Worm (Caenorhabditis elegans): ENCODE results near the gene F49F1.15.
A peak's percentile ranks its signal among the peaks of the same experiment; 100 is the strongest.

Gene F49F1.15

ce11 chrIV:4099773-4100172 is 14.7 kb downstream of the F49F1.15 start (continued):
- TF ChIP-seq aly-2 (tag; optimal IDR thresholded peaks at IDR 0.05) = no peak
- TF ChIP-seq lin-15B (tag; optimal IDR thresholded peaks at IDR 0.05) = no peak
- TF ChIP-seq zip-4 (GFP tag; optimal IDR thresholded peaks at IDR 0.05) = no peak
- TF ChIP-seq nhr-84 (tag; optimal IDR thresholded peaks at IDR 0.05) = no peak
- no peak for TF ChIP-seq Y116A8C.19 (tag; optimal IDR thresholded peaks at IDR 0.05; ENCODE audit: borderline replicate concordance)
- no peak for TF ChIP-seq sptf-1 (tag; optimal IDR thresholded peaks at IDR 0.05)
- no peak for TF ChIP-seq dsc-1 (tag; optimal IDR thresholded peaks at IDR 0.05)
- no peak for TF ChIP-seq nhr-76 (tag; optimal IDR thresholded peaks at IDR 0.05)
- no peak for TF ChIP-seq sox-4 (tag; optimal IDR thresholded peaks at IDR 0.05)
- no peak for TF ChIP-seq irx-1 (tag; optimal IDR thresholded peaks at IDR 0.05)
- no peak for TF ChIP-seq blmp-1 (tag; optimal IDR thresholded peaks at IDR 0.05)
- TF ChIP-seq nhr-47 (tag; optimal IDR thresholded peaks at IDR 0.05) = no peak
- no peak for TF ChIP-seq sup-37 (GFP tag; optimal IDR thresholded peaks at IDR 0.05)
- peak in 1 of 3 experiments; percentile 13 for TF ChIP-seq dpl-1 (GFP tag; optimal IDR thresholded peaks at IDR 0.05)
- peak; percentile 40 for TF ChIP-seq pag-3 (tag; optimal IDR thresholded peaks at IDR 0.05; ENCODE audit: borderline replicate concordance, insufficient read depth)
- no peak for TF ChIP-seq swsn-7 (tag; optimal IDR thresholded peaks at IDR 0.05)
- TF ChIP-seq unc-98 (GFP tag; IDR thresholded peaks at IDR 0.05) = no peak
- TF ChIP-seq hpl-2 (GFP tag; optimal IDR thresholded peaks at IDR 0.05) = no peak
- peak; percentile 48 for TF ChIP-seq nhr-71 (tag; optimal IDR thresholded peaks at IDR 0.05)

- TF ChIP-seq pax-3 (tag; optimal IDR thresholded peaks at IDR 0.05) = no peak
- peak; percentile 58 for TF ChIP-seq skn-1 (tag; optimal IDR thresholded peaks at IDR 0.05)
Measured at ce11 chrIV:4096940-4097339, 17.5 kb downstream of the F49F1.15 start.

ce11 chrIV:4094364-4094763 is 20.1 kb downstream of the F49F1.15 start:
- TF ChIP-seq nhr-19 (GFP tag; conservative IDR thresholded peaks at IDR 0.05) (0 out of 2 replicates have a peak, but pooled peaks have one; percentile 4), alr-1 (tag; optimal IDR thresholded peaks at IDR 0.05; ENCODE audit: borderline replicate concordance) (no peak), nhr-71 (tag; optimal IDR thresholded peaks at IDR 0.05) (peak; percentile 9), vab-15 (tag; optimal IDR thresholded peaks at IDR 0.05) (no peak), ceh-88 (GFP tag; IDR thresholded peaks at IDR 0.05) (no peak), lin-14 (GFP tag; optimal IDR thresholded peaks at IDR 0.05) (peak; percentile 24), tbx-2 (tag; optimal IDR thresholded peaks at IDR 0.05) (no peak)

- TF ChIP-seq lin-14 (GFP tag; optimal IDR thresholded peaks at IDR 0.05) (peak; percentile 96), unc-98 (GFP tag; IDR thresholded peaks at IDR 0.05) (no peak), sup-37 (GFP tag; optimal IDR thresholded peaks at IDR 0.05) (no peak), lin-39 (tag; optimal IDR thresholded peaks at IDR 0.05) (peak; percentile 53), blmp-1 (tag; optimal IDR thresholded peaks at IDR 0.05) (no peak), mep-1 (tag; optimal IDR thresholded peaks at IDR 0.05) (peak; percentile 67), elt-2 (tag; optimal IDR thresholded peaks at IDR 0.05) (peak; percentile 24), ets-5 (GFP tag; IDR thresholded peaks at IDR 0.05) (no peak), tbx-2 (tag; optimal IDR thresholded peaks at IDR 0.05) (peak; percentile 80), C04F5.9 (tag; optimal IDR thresholded peaks at IDR 0.05) (peak; percentile 17), fkh-8 (tag; optimal IDR thresholded peaks at IDR 0.05) (peak; percentile 74), nhr-71 (tag; optimal IDR thresholded peaks at IDR 0.05) (peak; percentile 92), lin-15B (tag; optimal IDR thresholded peaks at IDR 0.05) (no peak), ces-1 (GFP tag; optimal IDR thresholded peaks at IDR 0.05) (no peak), nhr-76 (tag; optimal IDR thresholded peaks at IDR 0.05) (no peak), xbp-1 (tag; optimal IDR thresholded peaks at IDR 0.05) (peak; percentile 81), nhr-47 (tag; optimal IDR thresholded peaks at IDR 0.05) (peak; percentile 87), irx-1 (tag; optimal IDR thresholded peaks at IDR 0.05) (peak; percentile 38), tlp-1 (tag; optimal IDR thresholded peaks at IDR 0.05) (no peak), nhr-84 (tag; optimal IDR thresholded peaks at IDR 0.05) (no peak), elt-3 (tag; optimal IDR thresholded peaks at IDR 0.05) (peak in 2 of 6 experiments; percentile 19 to 36), pqm-1 (tag; optimal IDR thresholded peaks at IDR 0.05) (no peak), hlh-4 (tag; optimal IDR thresholded peaks at IDR 0.05) (no peak), aha-1 (tag; optimal IDR thresholded peaks at IDR 0.05) (no peak), unc-30 (tag; optimal IDR thresholded peaks at IDR 0.05) (no peak), lin-35 (GFP tag; optimal IDR thresholded peaks at IDR 0.05) (peak; percentile 60 to 62), ceh-8 (GFP tag; optimal IDR thresholded peaks at IDR 0.05) (no peak), nhr-11 (tag; optimal IDR thresholded peaks at IDR 0.05) (peak; percentile 40), sptf-1 (tag; optimal IDR thresholded peaks at IDR 0.05) (no peak), alr-1 (tag; optimal IDR thresholded peaks at IDR 0.05; ENCODE audit: borderline replicate concordance) (no peak), grh-1 (GFP tag; IDR thresholded peaks at IDR 0.05) (peak; percentile 60; the same call in 1 of the 2 replicates)
Measured at ce11 chrIV:4093087-4093486, 21.3 kb downstream of the F49F1.15 start.
